Worm (Caenorhabditis elegans): ENCODE results near the gene btbd-10.

The btbd-10 gene

DNA sequence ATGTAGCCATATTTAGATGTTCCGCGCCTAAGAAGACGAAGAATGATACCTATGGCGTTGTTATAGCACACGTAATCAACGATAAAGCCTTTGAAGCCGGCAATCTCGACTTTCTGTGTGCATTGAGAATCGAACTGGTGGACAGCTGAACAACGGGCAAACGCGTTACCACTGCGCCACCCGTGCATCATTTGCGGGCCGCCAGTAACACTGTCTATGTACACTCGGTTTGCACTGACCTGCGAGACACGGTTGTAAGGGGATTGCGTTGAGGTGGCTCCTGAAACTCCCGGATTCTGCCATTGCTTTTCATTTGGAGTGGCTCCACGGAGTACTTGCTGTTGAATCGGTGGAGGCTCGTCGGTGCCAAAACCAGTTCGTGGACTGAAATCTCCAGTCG is 37.6 kb downstream of the btbd-10 start:
- TF ChIP-seq madf-2 (tag; optimal IDR thresholded peaks at IDR 0.05) (peak; percentile 74), pax-1 (tag; optimal IDR thresholded peaks at IDR 0.05) (no peak), ama-1 (optimal IDR thresholded peaks at IDR 0.05) (peak; percentile 23), lin-11 (tag; optimal IDR thresholded peaks at IDR 0.05) (peak; percentile 58), pqm-1 (tag; optimal IDR thresholded peaks at IDR 0.05) (no peak), che-1 (tag; optimal IDR thresholded peaks at IDR 0.05) (peak; percentile 73), pat-9 (tag; optimal IDR thresholded peaks at IDR 0.05) (peak; percentile 78), eyg-1 (tag; optimal IDR thresholded peaks at IDR 0.05) (no peak), ref-2 (tag; optimal IDR thresholded peaks at IDR 0.05) (peak; percentile 73), pha-2 (tag; optimal IDR thresholded peaks at IDR 0.05) (peak; percentile 74), pros-1 (tag; optimal IDR thresholded peaks at IDR 0.05) (no peak), dve-1 (tag; optimal IDR thresholded peaks at IDR 0.05) (peak; percentile 49), ttx-3 (tag; optimal IDR thresholded peaks at IDR 0.05) (peak; percentile 40), hlh-30 (tag; optimal IDR thresholded peaks at IDR 0.05; ENCODE audit: insufficient read depth) (peak; percentile 6), ceh-2 (tag; optimal IDR thresholded peaks at IDR 0.05) (peak; percentile 22), hlh-6 (tag; optimal IDR thresholded peaks at IDR 0.05) (peak; percentile 90), fax-1 (tag; optimal IDR thresholded peaks at IDR 0.05) (peak; percentile 16), ceh-9 (tag; optimal IDR thresholded peaks at IDR 0.05) (no peak), ztf-16 (tag; optimal IDR thresholded peaks at IDR 0.05) (peak; percentile 68), ceh-45 (GFP tag; IDR thresholded peaks at IDR 0.05) (no peak), C08G9.2 (tag; optimal IDR thresholded peaks at IDR 0.05) (peak; percentile 43), unc-86 (tag; optimal IDR thresholded peaks at IDR 0.05) (peak; percentile 43), ceh-22 (tag; optimal IDR thresholded peaks at IDR 0.05) (peak; percentile 36), tbx-2 (tag; optimal IDR thresholded peaks at IDR 0.05) (peak; percentile 81), rnt-1 (tag; optimal IDR thresholded peaks at IDR 0.05) (peak; percentile 12), ceh-19 (GFP tag; optimal IDR thresholded peaks at IDR 0.05) (peak; percentile 72), ceh-34 (tag; optimal IDR thresholded peaks at IDR 0.05) (peak; percentile 49), ceh-48 (tag; optimal IDR thresholded peaks at IDR 0.05) (peak; percentile 2), hlh-8 (tag; optimal IDR thresholded peaks at IDR 0.05) (no peak), hlh-13 (GFP tag; optimal IDR thresholded peaks at IDR 0.05) (peak; percentile 24), ceh-31 (tag; optimal IDR thresholded peaks at IDR 0.05) (peak; percentile 39), hlh-15 (tag; optimal IDR thresholded peaks at IDR 0.05) (no peak), gmeb-2 (tag; optimal IDR thresholded peaks at IDR 0.05) (peak; percentile 59), ceh-24 (tag; optimal IDR thresholded peaks at IDR 0.05) (no peak), sdc-2 (tag; optimal IDR thresholded peaks at IDR 0.05) (peak; percentile 67), unc-3 (GFP tag; conservative IDR thresholded peaks at IDR 0.05) (peak; percentile 33; the same call in 1 of the 2 replicates), unc-3 (tag; optimal IDR thresholded peaks at IDR 0.05) (peak; percentile 28), syd-9 (tag; optimal IDR thresholded peaks at IDR 0.05) (peak; percentile 49), F13H6.1 (tag; optimal IDR thresholded peaks at IDR 0.05) (peak; percentile 49), zip-5 (tag; optimal IDR thresholded peaks at IDR 0.05) (peak; percentile 30), npax-4 (tag; optimal IDR thresholded peaks at IDR 0.05) (no peak), sox-2 (GFP tag; IDR thresholded peaks at IDR 0.05) (peak; percentile 63), fkh-6 (tag; optimal IDR thresholded peaks at IDR 0.05) (peak; percentile 69), elt-2 (tag; optimal IDR thresholded peaks at IDR 0.05) (peak; percentile 87), unc-55 (GFP tag; optimal IDR thresholded peaks at IDR 0.05) (no peak), K02D7.2 (tag; optimal IDR thresholded peaks at IDR 0.05) (peak; percentile 23), C38D4.7 (GFP tag; optimal IDR thresholded peaks at IDR 0.05) (peak; percentile 76), ceh-18 (tag; optimal IDR thresholded peaks at IDR 0.05) (peak; percentile 64), mec-3 (tag; optimal IDR thresholded peaks at IDR 0.05; ENCODE audit: borderline replicate concordance) (peak; percentile 59), ets-4 (tag; optimal IDR thresholded peaks at IDR 0.05) (no peak), ahr-1 (tag; optimal IDR thresholded peaks at IDR 0.05) (no peak), tbx-7 (tag; optimal IDR thresholded peaks at IDR 0.05) (no peak), ceh-6 (GFP tag; optimal IDR thresholded peaks at IDR 0.05) (peak; percentile 80), K09A11.1 (tag; optimal IDR thresholded peaks at IDR 0.05; ENCODE audit: insufficient read depth) (peak; percentile 60)
